Worm (Caenorhabditis elegans): ENCODE data around the gene lin-49.

DNA sequence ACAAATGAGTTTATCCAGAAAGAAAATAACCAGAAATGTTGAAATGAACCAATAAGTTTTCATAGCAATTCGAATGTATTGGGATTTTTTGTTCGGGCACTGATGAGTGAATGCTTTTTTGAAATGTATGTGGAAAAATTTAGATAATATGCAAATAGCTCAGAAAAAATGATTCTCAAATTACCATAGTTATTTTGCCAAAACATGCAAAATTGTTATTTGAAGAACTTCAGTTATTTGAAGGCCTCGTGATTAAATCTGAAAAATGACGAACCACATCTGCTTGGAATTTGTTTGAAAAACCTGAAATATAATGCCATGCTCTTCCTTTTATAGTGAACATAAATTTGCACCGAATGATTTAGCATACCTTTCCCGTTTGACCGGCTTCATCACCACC, 37.6 kb downstream of the lin-49 start, which contains the start of gene C49C8.6:
- TF ChIP-seq flt-1 (GFP tag; IDR thresholded peaks at IDR 0.05) (no peak), med-1 (GFP tag; optimal IDR thresholded peaks at IDR 0.05; ENCODE audit: insufficient read depth) (no peak), ref-1 (GFP tag; conservative IDR thresholded peaks at IDR 0.05) (no peak), cog-1 (tag; optimal IDR thresholded peaks at IDR 0.05) (no peak), klf-2 (GFP tag; conservative IDR thresholded peaks at IDR 0.05) (no peak), tab-1 (GFP tag; IDR thresholded peaks at IDR 0.05) (no peak), ztf-29 (GFP tag; IDR thresholded peaks at IDR 0.05) (no peak), T22C8.4 (GFP tag; IDR thresholded peaks at IDR 0.05) (no peak)

Measured in whole organism, midembryonic.